Fruit fly (Drosophila melanogaster) whole organism, embryonic: ENCODE results near the gene Rfx.

Experiments
- Blimp-1 ChIP-seq: fragments of 200-800 bp; sonication (Bioruptor generic); optimal IDR thresholded peaks from 3 replicates; lab custom pipeline; 2018; ENCODE audit warnings: missing biosample characterization, missing genetic modification characterization, mild to moderate bottlenecking, moderate library complexity, missing genetic modification reagents
- CG11504 ChIP-seq: fragments of 200-800 bp; sonication (Bioruptor generic); optimal IDR thresholded peaks from 3 replicates; lab custom pipeline; 2019; ENCODE audit warnings: missing biosample characterization, mild to moderate bottlenecking, missing genetic modification characterization, moderate library complexity
- CG12155 ChIP-seq: fragments of 200-800 bp; sonication (Bioruptor generic); optimal IDR thresholded peaks from 3 replicates; lab custom pipeline; 2016; ENCODE audit warnings: missing biosample characterization, missing genetic modification characterization
- CG12659 ChIP-seq: fragments of 200-800 bp; sonication (Bioruptor generic); optimal IDR thresholded peaks from 3 replicates; lab custom pipeline; 2017; ENCODE audit warnings: mild to moderate bottlenecking, missing biosample characterization, missing genetic modification reagents, missing genetic modification characterization
- CG12769 ChIP-seq: fragments of 200-800 bp; sonication (Bioruptor generic); optimal IDR thresholded peaks from 2 replicates; lab custom pipeline; 2019; ENCODE audit warnings: missing biosample characterization, mild to moderate bottlenecking, missing genetic modification characterization, moderate library complexity
- CG15269 ChIP-seq: fragments of 200-800 bp; sonication (Bioruptor generic); optimal IDR thresholded peaks from 2 replicates; lab custom pipeline; 2018; ENCODE audit warnings: missing biosample characterization, mild to moderate bottlenecking, missing genetic modification characterization, moderate library complexity
- CG1647 ChIP-seq: fragments of 200-800 bp; sonication (Bioruptor generic); optimal IDR thresholded peaks from 3 replicates; lab custom pipeline; 2016; ENCODE audit warnings: missing biosample characterization, missing genetic modification characterization
- CG17361 ChIP-seq: fragments of 200-800 bp; sonication (Bioruptor generic); IDR thresholded peaks from 3 replicates; pipeline ENCODE4 v1.3.6; 2022; ENCODE audit warnings: missing biosample characterization, missing genetic modification characterization
- CG18599 ChIP-seq: fragments of 200-800 bp; sonication (Bioruptor generic); optimal IDR thresholded peaks from 3 replicates; lab custom pipeline; 2017; ENCODE audit warnings: missing biosample characterization, missing genetic modification characterization, mild to moderate bottlenecking, moderate library complexity, missing genetic modification reagents
- CG2120 ChIP-seq: fragments of 200-800 bp; sonication (Bioruptor generic); optimal IDR thresholded peaks from 3 replicates; lab custom pipeline; 2016; ENCODE audit warnings: missing biosample characterization, missing genetic modification characterization
- CG30403 ChIP-seq: fragments of 200-800 bp; sonication (Bioruptor generic); optimal IDR thresholded peaks from 3 replicates; lab custom pipeline; 2016; ENCODE audit warnings: missing biosample characterization, missing genetic modification characterization
- CG3281 ChIP-seq: fragments of 200-800 bp; sonication (Bioruptor generic); optimal IDR thresholded peaks from 3 replicates; lab custom pipeline; 2017; ENCODE audit warnings: missing biosample characterization, mild to moderate bottlenecking, missing genetic modification characterization
- CG34224 ChIP-seq: fragments of 200-800 bp; sonication (Bioruptor generic); IDR thresholded peaks from 3 replicates; pipeline ENCODE4 v1.3.6; 2022; ENCODE audit warnings: missing biosample characterization, missing genetic modification characterization; ENCODE audit not compliant: partially characterized antibody
- CG5180 ChIP-seq: fragments of 200-800 bp; sonication (Bioruptor generic); optimal IDR thresholded peaks from 3 replicates; lab custom pipeline; 2017; ENCODE audit warnings: missing biosample characterization, missing genetic modification characterization, mild to moderate bottlenecking, moderate library complexity, missing genetic modification reagents
- CG6254 ChIP-seq: fragments of 200-800 bp; sonication (Bioruptor generic); optimal IDR thresholded peaks from 3 replicates; lab custom pipeline; 2017; ENCODE audit warnings: mild to moderate bottlenecking, missing biosample characterization, missing genetic modification reagents, missing genetic modification characterization
- CG8290 ChIP-seq, 3 experiments: fragments of 200-800 bp; sonication (Bioruptor generic); optimal IDR thresholded peaks; 2 replicates each; lab custom pipeline; 2016 to 2019; ENCODE audit warnings: missing biosample characterization in 3 of 3, missing genetic modification characterization in 3 of 3, mild to moderate bottlenecking in 2 of 3, moderate library complexity in 1 of 3
- CoRest ChIP-seq: fragments of 200-800 bp; sonication (Bioruptor generic); optimal IDR thresholded peaks from 3 replicates; lab custom pipeline; 2018; ENCODE audit warnings: missing biosample characterization, mild to moderate bottlenecking, missing genetic modification characterization, moderate library complexity
- Ets65A ChIP-seq: fragments of 200-800 bp; sonication (Bioruptor generic); peaks from one replicate; lab custom pipeline; 2016; ENCODE audit warnings: missing biosample characterization, missing genetic modification characterization
- HHEX ChIP-seq: fragments of 200-800 bp; sonication (Bioruptor generic); optimal IDR thresholded peaks from 3 replicates; lab custom pipeline; 2017; ENCODE audit warnings: missing biosample characterization, mild to moderate bottlenecking, missing genetic modification characterization, missing genetic modification reagents
- HLH3B ChIP-seq: fragments of 200-800 bp; sonication (Bioruptor generic); IDR thresholded peaks from 2 replicates; pipeline ENCODE4 v1.3.6; 2022; ENCODE audit warnings: missing biosample characterization, missing genetic modification characterization
- Hr51 ChIP-seq, 2 experiments: fragments of 200-800 bp; sonication (Bioruptor generic); optimal IDR thresholded peaks; 2 replicates in 1 of 2; 3 replicates in 1 of 2; lab custom pipeline; 2016 to 2018; ENCODE audit warnings: missing biosample characterization in 2 of 2, missing genetic modification characterization in 2 of 2, mild to moderate bottlenecking in 1 of 2, moderate library complexity in 1 of 2
- Lpt ChIP-seq: fragments of >200 bp; optimal IDR thresholded peaks from 2 replicates; lab custom pipeline; 2018; ENCODE audit warnings: missing biosample characterization, missing genetic modification characterization
- NfI ChIP-seq: fragments of 200-800 bp; sonication (Bioruptor generic); optimal IDR thresholded peaks from 3 replicates; lab custom pipeline; 2018; ENCODE audit warnings: missing biosample characterization, mild to moderate bottlenecking, missing genetic modification characterization, moderate library complexity
- Oli ChIP-seq: fragments of 200-800 bp; sonication (Bioruptor generic); optimal IDR thresholded peaks from 2 replicates; lab custom pipeline; 2018; ENCODE audit warnings: missing biosample characterization, mild to moderate bottlenecking, missing genetic modification characterization, moderate library complexity
- Pdp1 ChIP-seq, 2 experiments: fragments of 200-800 bp; sonication (Bioruptor generic); optimal IDR thresholded peaks; 3 replicates each; lab custom pipeline; 2016; ENCODE audit warnings: missing biosample characterization in 2 of 2, missing genetic modification characterization in 2 of 2, mild to moderate bottlenecking in 1 of 2, moderate library complexity in 1 of 2
- cg ChIP-seq: fragments of 200-800 bp; sonication (Bioruptor generic); optimal IDR thresholded peaks from 3 replicates; lab custom pipeline; 2019; ENCODE audit warnings: missing biosample characterization, mild to moderate bottlenecking, missing genetic modification characterization, moderate library complexity
- cwo ChIP-seq: fragments of 200-800 bp; sonication (Bioruptor generic); optimal IDR thresholded peaks from 3 replicates; lab custom pipeline; 2017; ENCODE audit warnings: missing biosample characterization, missing genetic modification characterization, mild to moderate bottlenecking, moderate library complexity, missing genetic modification reagents
- dpn ChIP-seq, 2 experiments: fragments of 200-800 bp; sonication (Bioruptor generic); optimal IDR thresholded peaks; 3 replicates each; lab custom pipeline; 2016; ENCODE audit warnings: missing biosample characterization in 2 of 2, missing genetic modification characterization in 2 of 2
- fd3F ChIP-seq: fragments of 200-800 bp; sonication (Bioruptor generic); optimal IDR thresholded peaks from 2 replicates; lab custom pipeline; 2018; ENCODE audit warnings: missing biosample characterization, mild to moderate bottlenecking, missing genetic modification characterization, moderate library complexity
- gem ChIP-seq: fragments of 200-800 bp; sonication (Bioruptor generic); optimal IDR thresholded peaks from 2 replicates; lab custom pipeline; 2019; ENCODE audit warnings: missing biosample characterization, mild to moderate bottlenecking, missing genetic modification characterization, moderate library complexity
- grau ChIP-seq: fragments of 200-800 bp; optimal IDR thresholded peaks from 3 replicates; lab custom pipeline; 2019; ENCODE audit warnings: missing biosample characterization, mild to moderate bottlenecking, missing genetic modification characterization, moderate library complexity
- her ChIP-seq: fragments of 200-800 bp; sonication (Bioruptor generic); optimal IDR thresholded peaks from 2 replicates; lab custom pipeline; 2016; ENCODE audit warnings: missing biosample characterization, missing genetic modification characterization
- kni ChIP-seq: fragments of 200-800 bp; sonication (Bioruptor generic); optimal IDR thresholded peaks from 3 replicates; lab custom pipeline; 2017; ENCODE audit warnings: mild to moderate bottlenecking, missing biosample characterization, missing genetic modification reagents, missing genetic modification characterization
- lab ChIP-seq: fragments of 200-800 bp; sonication (Bioruptor generic); optimal IDR thresholded peaks from 3 replicates; lab custom pipeline; 2017; ENCODE audit warnings: missing biosample characterization, missing genetic modification characterization, mild to moderate bottlenecking, moderate library complexity, missing genetic modification reagents
- lilli ChIP-seq: fragments of 200-800 bp; sonication (Bioruptor generic); optimal IDR thresholded peaks from 3 replicates; lab custom pipeline; 2016; ENCODE audit warnings: missing biosample characterization, missing genetic modification characterization
- pho ChIP-seq: fragments of 200-800 bp; sonication (Bioruptor generic); optimal IDR thresholded peaks from 2 replicates; lab custom pipeline; 2016; ENCODE audit warnings: missing biosample characterization, missing genetic modification characterization
- run ChIP-seq: fragments of 200-800 bp; sonication (Bioruptor generic); optimal IDR thresholded peaks from 3 replicates; lab custom pipeline; 2018; ENCODE audit warnings: missing biosample characterization, mild to moderate bottlenecking, missing genetic modification characterization
- scrt ChIP-seq: fragments of 200-800 bp; sonication (Bioruptor generic); optimal IDR thresholded peaks from 2 replicates; lab custom pipeline; 2018; ENCODE audit warnings: missing biosample characterization, mild to moderate bottlenecking, missing genetic modification characterization, moderate library complexity
- sd ChIP-seq: fragments of 200-800 bp; sonication (Bioruptor generic); optimal IDR thresholded peaks from 3 replicates; lab custom pipeline; 2018; ENCODE audit warnings: missing biosample characterization, mild to moderate bottlenecking, missing genetic modification characterization, moderate library complexity
- sens ChIP-seq: fragments of 200-800 bp; sonication (Bioruptor generic); peaks from one replicate; lab custom pipeline; 2016; ENCODE audit warnings: missing biosample characterization, missing genetic modification characterization
- sug ChIP-seq: fragments of 200-800 bp; optimal IDR thresholded peaks from 2 replicates; lab custom pipeline; 2019; ENCODE audit warnings: missing biosample characterization, mild to moderate bottlenecking, missing genetic modification characterization, moderate library complexity
- tx ChIP-seq: fragments of 200-800 bp; sonication (Bioruptor generic); optimal IDR thresholded peaks from 2 replicates; lab custom pipeline; 2016; ENCODE audit warnings: missing biosample characterization, missing genetic modification characterization

The Rfx gene

dm6 chr3R:10380979-10381378 is 3.1 kb upstream of the Rfx start:
- TF ChIP-seq gem (tag; lab: Kevin White, UChicago) (peak; percentile 7), cwo (GFP tag; lab: Kevin White, UChicago) (peak; percentile 98)
- TF ChIP-seq, all 482 proteins: peak for 2; not testable (repeated sequence) for 480

- peak; percentile 4 for TF ChIP-seq CG12659
- TF ChIP-seq CoRest (tag; lab: Kevin White, UChicago), result peak; percentile 16
- peak; percentile 8 for TF ChIP-seq lab (GFP tag; lab: Kevin White, UChicago)
- peak in 1 of 2 experiments; percentile 18 for TF ChIP-seq Hr51 (GFP tag; optimal IDR thresholded peaks at IDR 0.05; lab: Kevin White, UChicago)
- peak; percentile 1 for TF ChIP-seq CG11504 (tag; lab: Kevin White, UChicago)
- TF ChIP-seq cwo (GFP tag; lab: Kevin White, UChicago), result peak; percentile 11
- peak; percentile 70 for TF ChIP-seq CG2120 (GFP tag; lab: Kevin White, UChicago)
- peak; percentile 42 for TF ChIP-seq sug
- peak; percentile 20 for TF ChIP-seq HHEX (GFP tag; lab: Kevin White, UChicago)
- peak; percentile 44 for TF ChIP-seq CG15269 (tag; lab: Kevin White, UChicago)
- peak; percentile 21 for TF ChIP-seq gem (tag; lab: Kevin White, UChicago)
- peak; percentile 86 for TF ChIP-seq grau (tag; lab: Kevin White, UChicago)
- TF ChIP-seq CG12155, result peak; percentile 4
- no peak for TF ChIP-seq tx (GFP tag; lab: Kevin White, UChicago)
- TF ChIP-seq CG18599 (GFP tag; lab: Kevin White, UChicago), result peak; percentile 55
- peak; percentile 19 for TF ChIP-seq lilli
- TF ChIP-seq CG8290 (GFP tag; optimal IDR thresholded peaks at IDR 0.05; lab: Kevin White, UChicago), result no peak
- peak in 1 of 2 experiments; percentile 49 for TF ChIP-seq CG8290 (tag; optimal IDR thresholded peaks at IDR 0.05; lab: Kevin White, UChicago)
- TF ChIP-seq dpn (GFP tag; optimal IDR thresholded peaks at IDR 0.05; lab: Kevin White, UChicago), result no peak
- peak; percentile 3 for TF ChIP-seq Oli
- TF ChIP-seq Lpt (GFP tag; lab: Kevin White, UChicago), result no peak
- peak; percentile 64 for TF ChIP-seq sens (GFP tag; lab: Kevin White, UChicago)
- no peak for TF ChIP-seq scrt
- peak; percentile 2 for TF ChIP-seq her
- peak; percentile 21 for TF ChIP-seq fd3F (GFP tag; lab: Kevin White, UChicago)
- no peak for TF ChIP-seq HLH3B
- peak; percentile 32 for TF ChIP-seq CG3281 (GFP tag; lab: Kevin White, UChicago)
- TF ChIP-seq CG12769 (tag; lab: Kevin White, UChicago), result peak; percentile 4
- TF ChIP-seq sd (tag; lab: Kevin White, UChicago), result peak; percentile 22
- TF ChIP-seq NfI (GFP tag; lab: Kevin White, UChicago), result no peak
- peak; percentile 9 for TF ChIP-seq pho (GFP tag; lab: Kevin White, UChicago)
- no peak for TF ChIP-seq CG30403 (GFP tag; lab: Kevin White, UChicago)
- TF ChIP-seq, all 482 proteins: peak for 24
Observed at dm6 chr3R:10380025-10380424, 2.2 kb upstream of the Rfx start.

- TF ChIP-seq Blimp-1 (GFP tag; lab: Kevin White, UChicago) (no peak), Ets65A (no peak), CG5180 (GFP tag; lab: Kevin White, UChicago) (peak; percentile 95), Pdp1 (GFP tag; optimal IDR thresholded peaks at IDR 0.05; lab: Kevin White, UChicago) (peak in 1 of 2 experiments; percentile 64), cg (GFP tag; lab: Kevin White, UChicago) (peak; percentile 16), CG6254 (GFP tag; lab: Kevin White, UChicago) (no peak), CG1647 (GFP tag; lab: Kevin White, UChicago) (no peak), CG34224 (GFP tag; lab: Robert Waterston, UW) (no peak), CG8290 (GFP tag; optimal IDR thresholded peaks at IDR 0.05; lab: Kevin White, UChicago) (no peak), CG8290 (tag; optimal IDR thresholded peaks at IDR 0.05; lab: Kevin White, UChicago) (peak in 1 of 2 experiments; percentile 2), CG17361 (GFP tag; lab: Robert Waterston, UW) (no peak), run (no peak), cwo (GFP tag; lab: Kevin White, UChicago) (peak; percentile 58), kni (GFP tag; lab: Kevin White, UChicago) (peak; percentile 38)
- TF ChIP-seq, all 482 proteins: peak for 6
Observed at dm6 chr3R:10379409-10379808, 1.5 kb upstream of the Rfx start.
